Fruit fly (Drosophila melanogaster): Measurements from ENCODE around the gene CG8773.

Gene CG8773

DNA sequence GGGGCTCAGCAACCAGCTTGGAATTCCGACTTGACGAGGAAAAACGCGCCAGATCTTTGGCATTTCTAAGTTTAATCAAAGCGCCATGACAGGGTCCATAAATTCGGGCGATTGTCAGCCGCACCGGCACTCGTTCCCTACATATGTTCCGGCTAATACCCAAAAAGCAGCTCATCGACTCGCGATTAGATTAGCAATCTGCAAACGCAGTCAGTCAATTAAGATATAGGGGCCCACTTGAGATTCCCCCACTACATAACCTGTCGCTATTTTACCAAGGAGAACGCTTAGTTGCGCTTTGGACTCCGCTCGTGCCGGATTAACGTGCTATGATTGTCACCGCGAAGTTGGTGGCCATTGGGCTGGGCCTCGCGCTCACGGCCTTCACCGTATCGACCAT lies at the start of gene CG8773:
TSS of gene CG8773 (plus strand) at position 288 of the 400 bp plus-strand sequence.
- no peak for TF ChIP-seq Bdp1 (GFP tag; optimal IDR thresholded peaks at IDR 0.05)
- 0 out of 3 replicates have a peak, but pooled peaks have one; percentile 41 for TF ChIP-seq vnd (GFP tag; IDR thresholded peaks at IDR 0.05; ENCODE audit: partially characterized antibody)
- TF ChIP-seq Nf-YA (GFP tag; IDR thresholded peaks at IDR 0.05), result no peak
- peak; percentile 57 for TF ChIP-seq mirr (GFP tag; optimal IDR thresholded peaks at IDR 0.05)
- TF ChIP-seq lab (GFP tag; optimal IDR thresholded peaks at IDR 0.05), result peak; percentile 8
- peak; percentile 14 for TF ChIP-seq grn (GFP tag; optimal IDR thresholded peaks at IDR 0.05)
- TF ChIP-seq CG18599 (GFP tag; optimal IDR thresholded peaks at IDR 0.05), result peak; percentile 21
- TF ChIP-seq CG11560 (tag; IDR thresholded peaks at IDR 0.05), result no peak
- no peak for TF ChIP-seq Adf1 (GFP tag; IDR thresholded peaks at IDR 0.05)
- no peak for TF ChIP-seq CG13894 (tag; optimal IDR thresholded peaks at IDR 0.05)
- TF ChIP-seq Gug (GFP tag; IDR thresholded peaks at IDR 0.05), result no peak
- no peak for TF ChIP-seq hbn (GFP tag; IDR thresholded peaks at IDR 0.05; ENCODE audit: partially characterized antibody)
- no peak for TF ChIP-seq Nf-YC (tag; optimal IDR thresholded peaks at IDR 0.05)
- no peak for TF ChIP-seq CG10654 (GFP tag; optimal IDR thresholded peaks at IDR 0.05)
- TF ChIP-seq chn (GFP tag; optimal IDR thresholded peaks at IDR 0.05), result no peak
- TF ChIP-seq Asciz (GFP tag; optimal IDR thresholded peaks at IDR 0.05), result no peak
- TF ChIP-seq sob (GFP tag; IDR thresholded peaks at IDR 0.05), result no peak
- TF ChIP-seq D (optimal IDR thresholded peaks at IDR 0.05), result no peak
- no peak for TF ChIP-seq D (GFP tag; optimal IDR thresholded peaks at IDR 0.05)
- peak; percentile 51 for TF ChIP-seq Hey (tag; optimal IDR thresholded peaks at IDR 0.05)
- TF ChIP-seq CG34376 (GFP tag; optimal IDR thresholded peaks at IDR 0.05), result peak; percentile 66
- TF ChIP-seq stwl (tag; optimal IDR thresholded peaks at IDR 0.05), result no peak
- no peak for TF ChIP-seq Rx (GFP tag; IDR thresholded peaks at IDR 0.05)
- no peak for TF ChIP-seq sc (optimal IDR thresholded peaks at IDR 0.05)
- TF ChIP-seq sc (GFP tag; optimal IDR thresholded peaks at IDR 0.05), result no peak
- no peak for TF ChIP-seq nau (GFP tag; optimal IDR thresholded peaks at IDR 0.05)
- no peak for TF ChIP-seq gfzf (GFP tag; optimal IDR thresholded peaks at IDR 0.05)
- peak; percentile 90 for TF ChIP-seq exex (tag; optimal IDR thresholded peaks at IDR 0.05)
- TF ChIP-seq pho (GFP tag; optimal IDR thresholded peaks at IDR 0.05), result no peak
- no peak for TF ChIP-seq tgo (GFP tag; IDR thresholded peaks at IDR 0.05)
- no peak for TF ChIP-seq Abd-B (GFP tag; optimal IDR thresholded peaks at IDR 0.05)
- no peak for TF ChIP-seq Ptx1 (GFP tag; IDR thresholded peaks at IDR 0.05)
- no peak for TF ChIP-seq Hsf (GFP tag; optimal IDR thresholded peaks at IDR 0.05)
- no peak for TF ChIP-seq CG1832 (GFP tag; optimal IDR thresholded peaks at IDR 0.05)
- peak; percentile 77 for TF ChIP-seq sd (tag; optimal IDR thresholded peaks at IDR 0.05)
- TF ChIP-seq sug (tag; optimal IDR thresholded peaks at IDR 0.05), result peak; percentile 76
- TF ChIP-seq GATAe (GFP tag; conservative IDR thresholded peaks at IDR 0.05), result peak; percentile 44; the same call in 1 of the 2 replicates
- TF ChIP-seq sima (GFP tag; optimal IDR thresholded peaks at IDR 0.05), result no peak
- TF ChIP-seq CG33557 (GFP tag; optimal IDR thresholded peaks at IDR 0.05), result no peak

DNA sequence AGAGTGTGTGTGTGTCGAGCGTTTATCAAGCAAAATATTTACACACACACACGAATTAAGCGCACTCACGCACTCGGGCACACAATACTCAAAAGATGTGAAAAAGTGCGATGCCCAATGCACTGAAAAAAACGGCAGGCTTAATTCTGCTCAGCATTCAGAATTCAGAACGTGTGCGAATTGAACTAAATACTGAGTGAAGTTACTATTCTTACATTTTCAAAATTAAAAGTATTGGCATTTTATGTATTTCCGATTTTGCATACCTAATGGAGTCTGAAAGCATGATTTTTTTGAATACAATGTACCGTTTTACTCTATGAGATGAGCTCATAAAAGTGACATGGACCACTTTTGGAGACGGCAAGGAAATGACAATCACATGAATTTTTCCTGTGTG lies 37.4 kb upstream of the CG8773 start:
- TF ChIP-seq org-1 (GFP tag; optimal IDR thresholded peaks at IDR 0.05) (peak; percentile 10), CG7839 (tag; optimal IDR thresholded peaks at IDR 0.05) (peak; percentile 8), Hmr (GFP tag; optimal IDR thresholded peaks at IDR 0.05) (peak; percentile 35), CG8290 (GFP tag; optimal IDR thresholded peaks at IDR 0.05) (no peak), CG8290 (tag; optimal IDR thresholded peaks at IDR 0.05) (peak in 1 of 2 experiments; percentile 0), CG11504 (tag; optimal IDR thresholded peaks at IDR 0.05) (peak; percentile 30), btn (GFP tag; optimal IDR thresholded peaks at IDR 0.05) (no peak), lab (GFP tag; optimal IDR thresholded peaks at IDR 0.05) (peak; percentile 47), ATbp (GFP tag; optimal IDR thresholded peaks at IDR 0.05) (no peak), CG2120 (GFP tag; optimal IDR thresholded peaks at IDR 0.05) (peak; percentile 55), pum (GFP tag; optimal IDR thresholded peaks at IDR 0.05) (no peak), Med (GFP tag) (peak; percentile 56), CG14014 (GFP tag; IDR thresholded peaks at IDR 0.05) (0 out of 2 replicates have a peak, but pooled peaks have one; percentile 11), Fer1 (GFP tag; optimal IDR thresholded peaks at IDR 0.05) (peak; percentile 6), CG13894 (tag; optimal IDR thresholded peaks at IDR 0.05) (no peak), CG3281 (GFP tag; optimal IDR thresholded peaks at IDR 0.05) (peak; percentile 17), Doc3 (GFP tag; IDR thresholded peaks at IDR 0.05; ENCODE audit: partially characterized antibody) (no peak)

Measured in whole organism, embryonic.